Worm (Caenorhabditis elegans) whole organism, late embryonic: Measurements from ENCODE around the gene hal-3.

Experiments used
- C08G9.2 ChIP-seq: sonication (generic microtip); optimal IDR thresholded peaks from 2 replicates; lab custom pipeline; 2016; ENCODE audit warnings: mild to moderate bottlenecking, missing genetic modification characterization, moderate library complexity, missing compliant biosample characterization
- C38D4.7 ChIP-seq: fragments of 200-800 bp; sonication (Bioruptor generic); optimal IDR thresholded peaks from 2 replicates; lab custom pipeline; 2018; ENCODE audit warnings: mild to moderate bottlenecking, missing genetic modification characterization, moderate library complexity, missing compliant biosample characterization
- F13H6.1 ChIP-seq: sonication (generic microtip); optimal IDR thresholded peaks from 2 replicates; lab custom pipeline; 2016; ENCODE audit warnings: missing genetic modification characterization, missing compliant biosample characterization
- K09A11.1 ChIP-seq: sonication (generic microtip); optimal IDR thresholded peaks from 2 replicates; lab custom pipeline; 2017; ENCODE audit warnings: antibody characterized with exemption, mild to moderate bottlenecking, missing genetic modification characterization, missing compliant biosample characterization; ENCODE audit not compliant: insufficient read depth
- Y22D7AL.16 ChIP-seq: sonication (generic microtip); optimal IDR thresholded peaks from 2 replicates; lab custom pipeline; 2016; ENCODE audit warnings: missing genetic modification characterization, missing compliant biosample characterization
- ama-1 ChIP-seq: fragments of 150-350 bp; optimal IDR thresholded peaks from 2 replicates; lab custom pipeline; 2014
- ceh-14 ChIP-seq: sonication (generic microtip); optimal IDR thresholded peaks from 2 replicates; lab custom pipeline; 2016; ENCODE audit warnings: missing genotype, missing genetic modification characterization, missing compliant biosample characterization
- ceh-18 ChIP-seq: sonication (generic microtip); optimal IDR thresholded peaks from 2 replicates; lab custom pipeline; 2016; ENCODE audit warnings: missing genetic modification characterization, missing compliant biosample characterization
- ceh-19 ChIP-seq: fragments of 200-800 bp; sonication (Bioruptor generic); optimal IDR thresholded peaks from 2 replicates; lab custom pipeline; 2018; ENCODE audit warnings: mild to moderate bottlenecking, missing genetic modification characterization, missing compliant biosample characterization
- ceh-2 ChIP-seq: sonication (generic microtip); optimal IDR thresholded peaks from 2 replicates; lab custom pipeline; 2016; ENCODE audit warnings: missing genotype, missing genetic modification characterization, missing compliant biosample characterization
- ceh-22 ChIP-seq: sonication (generic microtip); optimal IDR thresholded peaks from 2 replicates; lab custom pipeline; 2017; ENCODE audit warnings: missing biosample characterization, missing genetic modification characterization
- ceh-24 ChIP-seq: sonication (generic microtip); optimal IDR thresholded peaks from 2 replicates; lab custom pipeline; 2016; ENCODE audit warnings: mild to moderate bottlenecking, missing genetic modification characterization, missing compliant biosample characterization
- ceh-30 ChIP-seq: fragments of 150-350 bp; optimal IDR thresholded peaks from 2 replicates; lab custom pipeline; 2014; ENCODE audit warnings: missing biosample characterization, missing genetic modification characterization
- ceh-31 ChIP-seq: sonication (generic microtip); optimal IDR thresholded peaks from 2 replicates; lab custom pipeline; 2016; ENCODE audit warnings: missing genetic modification characterization, missing compliant biosample characterization
- ceh-34 ChIP-seq: sonication (generic microtip); optimal IDR thresholded peaks from 2 replicates; lab custom pipeline; 2016; ENCODE audit warnings: mild to moderate bottlenecking, missing genetic modification characterization, missing compliant biosample characterization
- dmd-4 ChIP-seq: sonication (generic microtip); optimal IDR thresholded peaks from 2 replicates; lab custom pipeline; 2016; ENCODE audit warnings: borderline replicate concordance, missing genetic modification characterization, missing compliant biosample characterization
- elt-2 ChIP-seq: sonication (generic microtip); optimal IDR thresholded peaks from 2 replicates; lab custom pipeline; 2016; ENCODE audit warnings: missing genetic modification reagents, missing genetic modification characterization, missing compliant biosample characterization
- elt-4 ChIP-seq: sonication (generic microtip); optimal IDR thresholded peaks from 2 replicates; lab custom pipeline; 2016; ENCODE audit warnings: missing genetic modification characterization, missing compliant biosample characterization
- ets-4 ChIP-seq: sonication (generic microtip); optimal IDR thresholded peaks from 2 replicates; lab custom pipeline; 2016; ENCODE audit warnings: missing genetic modification characterization, missing compliant biosample characterization
- eyg-1 ChIP-seq: sonication (generic microtip); optimal IDR thresholded peaks from 2 replicates; lab custom pipeline; 2016; ENCODE audit warnings: missing genotype, missing genetic modification characterization, missing compliant biosample characterization
- fkh-10 ChIP-seq: fragments of 150-350 bp; optimal IDR thresholded peaks from 2 replicates; lab custom pipeline; 2014; ENCODE audit warnings: missing biosample characterization, missing genetic modification reagents, missing genetic modification characterization
- fkh-6 ChIP-seq: sonication (generic microtip); optimal IDR thresholded peaks from 2 replicates; lab custom pipeline; 2016; ENCODE audit warnings: missing genetic modification characterization, missing compliant biosample characterization
- hlh-13 ChIP-seq: fragments of 200-800 bp; sonication (Bioruptor generic); optimal IDR thresholded peaks from 2 replicates; lab custom pipeline; 2018; ENCODE audit warnings: mild to moderate bottlenecking, missing genetic modification characterization, missing compliant biosample characterization
- hlh-15 ChIP-seq: sonication (generic microtip); optimal IDR thresholded peaks from 2 replicates; lab custom pipeline; 2016; ENCODE audit warnings: missing genetic modification characterization, missing compliant biosample characterization
- hlh-30 ChIP-seq: sonication (generic microtip); optimal IDR thresholded peaks from 2 replicates; lab custom pipeline; 2017; ENCODE audit warnings: antibody characterized with exemption, missing genetic modification characterization, missing compliant biosample characterization; ENCODE audit not compliant: insufficient read depth
- hlh-6 ChIP-seq: sonication (generic microtip); optimal IDR thresholded peaks from 2 replicates; lab custom pipeline; 2016; ENCODE audit warnings: missing genotype, missing genetic modification characterization, missing compliant biosample characterization
- lin-11 ChIP-seq: fragments of 200-800 bp; sonication (Bioruptor generic); optimal IDR thresholded peaks from 2 replicates; lab custom pipeline; 2018; ENCODE audit warnings: mild to moderate bottlenecking, missing genetic modification characterization, missing compliant biosample characterization
- madf-2 ChIP-seq: sonication (generic microtip); optimal IDR thresholded peaks from 2 replicates; lab custom pipeline; 2017; ENCODE audit warnings: missing genetic modification characterization, missing compliant biosample characterization
- nfya-1 ChIP-seq: sonication (generic microtip); optimal IDR thresholded peaks from 2 replicates; lab custom pipeline; 2017; ENCODE audit warnings: missing genetic modification characterization, mild to moderate bottlenecking, missing compliant biosample characterization, antibody characterized with exemption, moderate library complexity
- nhr-232 ChIP-seq: sonication (generic microtip); optimal IDR thresholded peaks from 2 replicates; lab custom pipeline; 2016; ENCODE audit warnings: missing genetic modification characterization, missing compliant biosample characterization
- npax-4 ChIP-seq: sonication (generic microtip); optimal IDR thresholded peaks from 2 replicates; lab custom pipeline; 2016; ENCODE audit warnings: missing genetic modification characterization, missing compliant biosample characterization
- pag-3 ChIP-seq: sonication (generic microtip); optimal IDR thresholded peaks from 2 replicates; lab custom pipeline; 2016; ENCODE audit warnings: missing compliant biosample characterization, missing genetic modification characterization, borderline replicate concordance
- pax-1 ChIP-seq: fragments of 150-350 bp; optimal IDR thresholded peaks from 2 replicates; lab custom pipeline; 2014; ENCODE audit warnings: missing biosample characterization, missing genetic modification characterization
- pha-2 ChIP-seq: sonication (generic microtip); optimal IDR thresholded peaks from 2 replicates; lab custom pipeline; 2017; ENCODE audit warnings: mild to moderate bottlenecking, missing genetic modification characterization, missing compliant biosample characterization
- pros-1 ChIP-seq: fragments of 150-350 bp; optimal IDR thresholded peaks from 2 replicates; lab custom pipeline; 2014; ENCODE audit warnings: missing biosample characterization, missing genetic modification reagents, missing genetic modification characterization
- ref-2 ChIP-seq: sonication (generic microtip); optimal IDR thresholded peaks from 2 replicates; lab custom pipeline; 2016; ENCODE audit warnings: missing genetic modification characterization, missing compliant biosample characterization
- sox-2 ChIP-seq: fragments of 200-800 bp; sonication (Bioruptor generic); IDR thresholded peaks from 2 replicates; pipeline ENCODE4 v1.3.6; 2022; ENCODE audit warnings: missing genetic modification reagents, missing genetic modification characterization, missing compliant biosample characterization
- sox-4 ChIP-seq: sonication (generic microtip); optimal IDR thresholded peaks from 2 replicates; lab custom pipeline; 2017; ENCODE audit warnings: mild to moderate bottlenecking, missing genetic modification characterization, inconsistent platforms, missing compliant biosample characterization
- tbx-2 ChIP-seq: sonication (generic microtip); optimal IDR thresholded peaks from 2 replicates; lab custom pipeline; 2016; ENCODE audit warnings: missing genetic modification characterization, missing compliant biosample characterization
- ttx-3 ChIP-seq: sonication (generic microtip); optimal IDR thresholded peaks from 2 replicates; lab custom pipeline; 2016; ENCODE audit warnings: missing genetic modification reagents, missing genetic modification characterization, missing compliant biosample characterization
- ztf-16 ChIP-seq: sonication (generic microtip); optimal IDR thresholded peaks from 2 replicates; lab custom pipeline; 2017; ENCODE audit warnings: missing genetic modification characterization, missing compliant biosample characterization

The hal-3 gene

DNA sequence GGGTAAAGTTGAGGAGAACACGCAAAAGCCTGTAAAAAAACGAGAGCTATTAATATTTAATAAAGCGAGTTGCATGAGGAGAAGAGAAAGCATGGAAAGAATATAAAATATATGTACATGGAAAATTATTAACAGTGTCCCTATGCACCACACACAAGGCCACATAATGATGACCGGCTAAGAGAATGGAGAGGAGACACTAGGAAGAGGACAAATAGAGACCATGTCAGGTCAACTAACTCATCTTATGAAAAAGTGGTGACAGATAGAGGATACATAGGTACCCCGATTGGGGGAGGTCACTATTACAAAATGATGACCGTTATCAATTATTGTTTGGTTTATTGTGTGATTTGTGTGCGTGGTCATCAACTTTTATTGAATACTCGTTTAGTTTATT lies 27.5 kb upstream of the hal-3 start, which contains the start of gene fzr-1:
TSS of gene fzr-1 (minus strand) at position 29 of the 400 bp plus-strand sequence.
- TF ChIP-seq npax-4 (no peak), ceh-24 (no peak), elt-2 (peak; percentile 16), sox-2 (GFP tag; lab: Robert Waterston, UW) (no peak), fkh-10 (no peak), ztf-16 (tag; lab: Kevin White, UChicago) (no peak)
- TF ChIP-seq, all 69 proteins: peak for 1

DNA sequence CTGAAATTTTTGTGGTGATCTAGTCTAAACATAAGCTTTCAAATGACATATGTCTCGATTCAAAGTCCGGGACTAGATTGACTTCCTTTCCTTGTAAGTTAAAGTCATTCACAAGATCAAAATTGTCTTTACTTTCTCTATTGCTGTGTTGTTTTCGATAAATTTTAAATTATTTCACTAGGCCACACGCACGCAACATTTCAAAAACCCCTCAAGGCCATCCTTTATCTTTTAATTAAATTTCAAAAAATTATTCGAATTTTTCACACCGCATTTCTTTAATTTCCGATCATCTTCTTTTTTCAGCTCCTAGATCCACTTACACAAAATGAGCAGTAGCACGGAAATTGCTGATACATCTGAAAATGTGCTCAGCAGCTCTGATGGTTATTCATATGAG lies 19.4 kb upstream of the hal-3 start, which contains the start of gene ZK1307.7:
TSS of gene ZK1307.7 (plus strand) at position 301 of the 400 bp plus-strand sequence.
- TF ChIP-seq pros-1 (tag; lab: Kevin White, UChicago) (no peak), hlh-6 (tag; lab: Kevin White, UChicago) (no peak), C38D4.7 (no peak), elt-4 (no peak), ceh-24 (no peak), eyg-1 (no peak), dmd-4 (tag; lab: Kevin White, UChicago) (no peak), ztf-16 (tag; lab: Kevin White, UChicago) (no peak), ets-4 (tag; lab: Kevin White, UChicago) (no peak), ceh-19 (GFP tag; lab: Kevin White, UChicago) (no peak), ceh-31 (tag; lab: Kevin White, UChicago) (no peak)

- TF ChIP-seq lin-11 (tag; lab: Kevin White, UChicago) = no peak
- no peak for TF ChIP-seq ets-4 (tag; lab: Kevin White, UChicago)
- TF ChIP-seq madf-2 (tag; lab: Kevin White, UChicago) = no peak
- no peak for TF ChIP-seq tbx-2
- no peak for TF ChIP-seq ceh-2 (tag; lab: Kevin White, UChicago)
- no peak for TF ChIP-seq ceh-30 (tag; lab: Kevin White, UChicago)
- no peak for TF ChIP-seq ceh-22 (tag; lab: Kevin White, UChicago)
- TF ChIP-seq ref-2 = no peak
- TF ChIP-seq sox-4 (tag; lab: Kevin White, UChicago) = no peak
- no peak for TF ChIP-seq eyg-1
- no peak for TF ChIP-seq hlh-15 (tag; lab: Kevin White, UChicago)
- TF ChIP-seq pag-3 (tag; lab: Kevin White, UChicago) = no peak
- TF ChIP-seq ceh-18 = no peak
- no peak for TF ChIP-seq C08G9.2 (tag; lab: Kevin White, UChicago)
- no peak for TF ChIP-seq ztf-16 (tag; lab: Kevin White, UChicago)
- TF ChIP-seq fkh-10 = no peak
- TF ChIP-seq nfya-1 (tag; lab: Kevin White, UChicago) = no peak
- TF ChIP-seq hlh-30 = no peak
- no peak for TF ChIP-seq pros-1 (tag; lab: Kevin White, UChicago)
- TF ChIP-seq ceh-24 = no peak
- TF ChIP-seq, all 69 proteins: peak for 0
Observed at ce11 chrII:9625930-9626329, 9.0 kb upstream of the hal-3 start.

- TF ChIP-seq elt-2 (peak; percentile 9), sox-2 (GFP tag; lab: Robert Waterston, UW) (no peak), pha-2 (tag; lab: Kevin White, UChicago) (no peak), ref-2 (no peak)
- TF ChIP-seq, all 69 proteins: peak for 1
Observed at ce11 chrII:9624110-9624695, 7.3 kb upstream of the hal-3 start, which contains the start of the genes dnj-20 and ZK1307.8. Gene dnj-20, minus strand, starts transcription at chrII:9624176. Gene ZK1307.8, plus strand, starts transcription at chrII:9624613.

DNA sequence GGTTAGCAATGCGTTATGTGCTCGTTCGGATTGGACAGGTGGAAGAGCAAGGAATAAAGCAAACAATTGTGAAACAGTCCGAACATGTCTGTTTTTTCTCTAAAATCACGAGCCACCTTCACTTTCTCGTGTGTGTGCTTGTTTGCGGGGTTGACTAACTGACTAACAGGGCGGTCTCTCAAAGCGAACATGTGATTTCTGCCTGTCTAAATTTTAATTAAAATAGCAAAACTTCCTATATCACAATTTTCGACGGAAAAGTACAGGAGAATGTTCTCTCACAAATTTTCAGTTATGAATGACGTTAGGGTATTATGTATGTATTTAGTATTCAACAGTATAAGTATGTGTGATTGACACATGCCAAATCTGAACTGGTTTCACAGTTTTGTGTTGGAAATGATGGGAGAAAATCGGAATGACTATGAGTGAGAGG lies 5.0 kb upstream of the hal-3 start:
- TF ChIP-seq F13H6.1 (no peak), tbx-2 (no peak), ttx-3 (tag; lab: Kevin White, UChicago) (no peak), fkh-6 (tag; lab: Kevin White, UChicago) (no peak), hlh-13 (GFP tag; lab: Kevin White, UChicago) (no peak), nhr-232 (tag; lab: Kevin White, UChicago) (no peak), hlh-6 (tag; lab: Kevin White, UChicago) (no peak), Y22D7AL.16 (tag; lab: Kevin White, UChicago) (no peak), ceh-34 (tag; lab: Kevin White, UChicago) (no peak), npax-4 (no peak), K09A11.1 (tag; lab: Kevin White, UChicago) (no peak), ceh-14 (tag; lab: Kevin White, UChicago) (no peak), elt-2 (no peak), ceh-30 (tag; lab: Kevin White, UChicago) (no peak), ceh-24 (no peak), pax-1 (tag; lab: Kevin White, UChicago) (no peak), ama-1 (lab: Kevin White, UChicago) (no peak)
